Fruit fly (Drosophila melanogaster) whole organism: ENCODE data around the gene pasi1.

Experiments
- CG8478 ChIP-seq: fragments of >200 bp; optimal IDR thresholded peaks from 2 replicates; lab custom pipeline; 2018; ENCODE audit warnings: inconsistent platforms
- Dll ChIP-seq: fragments of >200 bp; optimal IDR thresholded peaks from 2 replicates; lab custom pipeline; 2017
- pan ChIP-seq: fragments of >200 bp; optimal IDR thresholded peaks from 2 replicates; lab custom pipeline; 2017
- psq ChIP-seq: fragments of >200 bp; optimal IDR thresholded peaks from 2 replicates; lab custom pipeline; 2017
- usp ChIP-seq: fragments of >200 bp; optimal IDR thresholded peaks from 2 replicates; lab custom pipeline; 2017; ENCODE audit warnings: missing biosample characterization, missing genetic modification characterization, mixed read lengths

DNA sequence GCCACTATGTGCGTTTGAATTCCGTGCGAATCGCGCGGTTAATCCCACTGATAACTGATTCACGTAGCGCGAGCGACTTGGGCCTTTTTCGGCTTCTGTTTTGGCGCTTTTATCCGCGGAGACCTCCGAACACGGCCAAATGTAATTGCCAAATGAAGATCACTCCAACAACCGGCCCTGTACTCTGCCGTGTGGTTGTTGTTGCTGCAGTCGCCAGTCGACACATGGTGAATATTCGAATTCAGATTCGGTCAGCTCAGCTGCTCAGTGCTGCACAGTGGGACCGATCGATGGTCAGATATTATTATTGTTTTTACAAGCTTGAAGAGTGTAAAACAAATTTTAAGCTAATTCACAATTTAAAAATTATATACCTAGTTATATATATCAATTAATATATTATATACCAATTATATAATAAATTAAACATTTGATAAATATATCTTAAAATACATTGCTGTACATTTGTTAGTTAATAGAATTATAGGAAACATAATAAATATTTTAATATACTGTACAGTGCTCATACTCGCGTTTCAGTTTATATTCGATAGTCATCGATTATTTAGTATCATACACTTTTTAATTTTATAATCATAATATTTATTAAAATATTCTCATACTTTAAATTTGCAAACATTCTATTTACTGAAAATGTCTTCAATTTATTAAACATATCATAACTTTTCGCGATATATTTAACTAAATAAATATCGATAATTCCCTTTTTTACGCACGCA, 370 bp upstream of the pasi1 start, which contains the start of gene CG43102:
- TF ChIP-seq CG8478 (lab: Kevin White, UChicago) (no peak), psq (lab: Kevin White, UChicago) (no peak), pan (lab: Kevin White, UChicago) (no peak), usp (GFP tag; lab: Kevin White, UChicago) (no peak), Dll (lab: Kevin White, UChicago) (no peak)
